Fruit fly (Drosophila melanogaster) whole organism, pupa: ENCODE results near the gene CG2975.

ENCODE experiments used
- CG10348 ChIP-seq: fragments of 200-800 bp; sonication (Bioruptor generic); IDR thresholded peaks from 2 replicates; pipeline ENCODE4 v1.3.6; 2022; ENCODE audit warnings: missing biosample characterization, missing genetic modification characterization
- CG12605 ChIP-seq: fragments of 200-800 bp; sonication (Bioruptor generic); IDR thresholded peaks from 2 replicates; pipeline ENCODE4 v1.3.6; 2022; ENCODE audit warnings: missing biosample characterization, missing genetic modification characterization
- CG13204 ChIP-seq: fragments of 200-800 bp; sonication (Bioruptor generic); optimal IDR thresholded peaks from 2 replicates; lab custom pipeline; 2018; ENCODE audit warnings: missing biosample characterization, mild to moderate bottlenecking, missing genetic modification characterization, moderate library complexity
- CG14655 ChIP-seq: fragments of 200-800 bp; sonication (Bioruptor generic); optimal IDR thresholded peaks from 3 replicates; lab custom pipeline; 2017; ENCODE audit warnings: mild to moderate bottlenecking, missing biosample characterization, missing genetic modification reagents, missing genetic modification characterization
- CG15710 ChIP-seq: fragments of 200-800 bp; sonication (Bioruptor generic); optimal IDR thresholded peaks from 2 replicates; lab custom pipeline; 2018; ENCODE audit warnings: missing biosample characterization, mild to moderate bottlenecking, missing genetic modification characterization, moderate library complexity
- CG17806 ChIP-seq: fragments of 200-800 bp; sonication (Bioruptor generic); optimal IDR thresholded peaks from 2 replicates; lab custom pipeline; 2018; ENCODE audit warnings: missing biosample characterization, mild to moderate bottlenecking, missing genetic modification characterization, moderate library complexity
- CG32121 ChIP-seq: fragments of 200-800 bp; sonication (Bioruptor generic); IDR thresholded peaks from 2 replicates; pipeline ENCODE4 v1.3.6; 2022; ENCODE audit warnings: missing biosample characterization, missing genetic modification characterization
- CG34367 ChIP-seq: fragments of 200-800 bp; sonication (Bioruptor generic); optimal IDR thresholded peaks from 2 replicates; lab custom pipeline; 2018; ENCODE audit warnings: missing biosample characterization, mild to moderate bottlenecking, missing genetic modification characterization
- CG4496 ChIP-seq: fragments of 200-800 bp; sonication (Bioruptor generic); IDR thresholded peaks from 3 replicates; pipeline ENCODE4 v1.3.6; 2022; ENCODE audit warnings: missing biosample characterization, missing genetic modification characterization
- CG8159 ChIP-seq: fragments of 200-800 bp; sonication (Bioruptor generic); optimal IDR thresholded peaks from 3 replicates; lab custom pipeline; 2018; ENCODE audit warnings: missing biosample characterization, mild to moderate bottlenecking, missing genetic modification characterization, moderate library complexity
- CG8301 ChIP-seq: fragments of 200-800 bp; sonication (Bioruptor generic); optimal IDR thresholded peaks from 2 replicates; lab custom pipeline; 2018; ENCODE audit warnings: missing biosample characterization, mild to moderate bottlenecking, missing genetic modification characterization
- CG9948 ChIP-seq: fragments of 200-800 bp; sonication (Bioruptor generic); optimal IDR thresholded peaks from 2 replicates; lab custom pipeline; 2018; ENCODE audit warnings: missing biosample characterization, mild to moderate bottlenecking, missing genetic modification characterization, moderate library complexity
- D1 ChIP-seq: fragments of 200-800 bp; sonication (Bioruptor generic); optimal IDR thresholded peaks from 2 replicates; lab custom pipeline; 2018; ENCODE audit warnings: missing biosample characterization, mild to moderate bottlenecking, missing genetic modification characterization, moderate library complexity
- EcR ChIP-seq: fragments of 200-800 bp; sonication (Bioruptor generic); optimal IDR thresholded peaks from 3 replicates; lab custom pipeline; 2019; ENCODE audit warnings: missing biosample characterization, missing genetic modification characterization, mild to moderate bottlenecking, moderate library complexity, missing genetic modification reagents
- Ets98B ChIP-seq: fragments of 200-800 bp; sonication (Bioruptor generic); IDR thresholded peaks from 2 replicates; pipeline ENCODE4 v1.3.6; 2022; ENCODE audit warnings: missing biosample characterization, missing genetic modification characterization
- Pif1A ChIP-seq: fragments of 200-800 bp; sonication (Bioruptor generic); optimal IDR thresholded peaks from 3 replicates; lab custom pipeline; 2016; ENCODE audit warnings: missing biosample characterization, missing genetic modification characterization
- Pif1B ChIP-seq: fragments of 200-800 bp; sonication (Bioruptor generic); optimal IDR thresholded peaks from 3 replicates; lab custom pipeline; 2016; ENCODE audit warnings: missing biosample characterization, missing genetic modification characterization
- Snoo ChIP-seq: fragments of 200-800 bp; sonication (Bioruptor generic); optimal IDR thresholded peaks from 3 replicates; lab custom pipeline; 2017; ENCODE audit warnings: missing biosample characterization, mild to moderate bottlenecking, missing genetic modification characterization, inconsistent platforms
- fd96Ca ChIP-seq: fragments of 200-800 bp; sonication (Bioruptor generic); IDR thresholded peaks from 3 replicates; pipeline ENCODE4 v1.3.6; 2022; ENCODE audit warnings: missing biosample characterization, missing genetic modification characterization
- gl ChIP-seq: fragments of 200-800 bp; sonication (Bioruptor generic); optimal IDR thresholded peaks from 2 replicates; lab custom pipeline; 2018; ENCODE audit warnings: missing biosample characterization, mild to moderate bottlenecking, missing genetic modification characterization
- rn ChIP-seq: fragments of 200-800 bp; sonication (Bioruptor generic); IDR thresholded peaks from 2 replicates; pipeline ENCODE4 v1.3.6; 2022; ENCODE audit warnings: missing biosample characterization, missing genetic modification characterization

Gene CG2975

dm6 chr2L:2845634-2846033 lies 5.7 kb downstream of the CG2975 start, which contains the start of gene CG18557:
CG18557 (minus strand) TSS chr2L:2845734.
- TF ChIP-seq CG8301 (tag; lab: Kevin White, UChicago) (no peak), CG4496 (GFP tag; lab: Robert Waterston, UW) (no peak), D1 (tag; lab: Kevin White, UChicago) (no peak), Snoo (tag; lab: Kevin White, UChicago) (no peak), Ets98B (GFP tag; lab: Robert Waterston, UW) (no peak), CG34367 (tag; lab: Kevin White, UChicago) (no peak), CG17806 (tag; lab: Kevin White, UChicago) (no peak), EcR (GFP tag; lab: Kevin White, UChicago) (no peak), rn (GFP tag; lab: Robert Waterston, UW) (no peak), Pif1A (no peak), CG8159 (tag; lab: Kevin White, UChicago) (no peak)

- no peak for TF ChIP-seq Snoo (tag; lab: Kevin White, UChicago)
- no peak for TF ChIP-seq fd96Ca (GFP tag; lab: Robert Waterston, UW)
- no peak for TF ChIP-seq CG15710 (tag; lab: Kevin White, UChicago)
- TF ChIP-seq, all 21 proteins: peak for 0
Measured at dm6 chr2L:2847112-2847682, 7.3 kb downstream of the CG2975 start, which contains the start of the genes CG3117 and CG2983. CG3117 (minus strand) TSS chr2L:2847212. CG2983 (plus strand) TSS chr2L:2847632.

dm6 chr2L:2851589-2851988 lies 11.7 kb downstream of the CG2975 start:
- TF ChIP-seq CG32121 (GFP tag; lab: Robert Waterston, UW), result peak; percentile 47; the same call in 1 of the 2 replicates
- TF ChIP-seq Ets98B (GFP tag; lab: Robert Waterston, UW), result peak; percentile 36; the same call in 1 of the 2 replicates
- TF ChIP-seq Pif1B (GFP tag; lab: Kevin White, UChicago), result no peak
- TF ChIP-seq CG12605 (GFP tag; lab: Robert Waterston, UW), result 0 out of 2 replicates have a peak, but pooled peaks have one; percentile 26

dm6 chr2L:2855204-2855768 lies 15.4 kb downstream of the CG2975 start:
- TF ChIP-seq CG8159 (tag; lab: Kevin White, UChicago), result peak; percentile 94
- TF ChIP-seq CG9948, result no peak
- TF ChIP-seq Ets98B (GFP tag; lab: Robert Waterston, UW), result 0 out of 2 replicates have a peak, but pooled peaks have one; percentile 0
- TF ChIP-seq CG4496 (GFP tag; lab: Robert Waterston, UW), result no peak
- TF ChIP-seq CG8301 (tag; lab: Kevin White, UChicago), result no peak
- no peak for TF ChIP-seq D1 (tag; lab: Kevin White, UChicago)
- no peak for TF ChIP-seq CG14655 (GFP tag; lab: Kevin White, UChicago)
- no peak for TF ChIP-seq CG34367 (tag; lab: Kevin White, UChicago)

dm6 chr2L:2855773-2856615 lies 16.1 kb downstream of the CG2975 start, which contains the start of the genes CG3104 and RpS21:
CG3104 (minus strand) TSS chr2L:2855778.
RpS21 (plus strand) TSS chr2L:2856070.
- TF ChIP-seq gl (tag; lab: Kevin White, UChicago) (no peak), CG15710 (tag; lab: Kevin White, UChicago) (peak; percentile 53), CG4496 (GFP tag; lab: Robert Waterston, UW) (peak; percentile 84), fd96Ca (GFP tag; lab: Robert Waterston, UW) (peak; percentile 59; the same call in 2 of the 3 replicates), Ets98B (GFP tag; lab: Robert Waterston, UW) (peak; percentile 60; the same call in 1 of the 2 replicates), CG13204 (GFP tag; lab: Kevin White, UChicago) (peak; percentile 48), Pif1B (GFP tag; lab: Kevin White, UChicago) (peak; percentile 9), CG8159 (tag; lab: Kevin White, UChicago) (no peak), Pif1A (peak; percentile 54), CG8301 (tag; lab: Kevin White, UChicago) (peak; percentile 1), CG9948 (peak; percentile 24), CG32121 (GFP tag; lab: Robert Waterston, UW) (peak; percentile 36; the same call in 1 of the 2 replicates), CG10348 (GFP tag; lab: Robert Waterston, UW) (no peak), rn (GFP tag; lab: Robert Waterston, UW) (peak; percentile 63), CG12605 (GFP tag; lab: Robert Waterston, UW) (peak; percentile 53; the same call in 1 of the 2 replicates), CG14655 (GFP tag; lab: Kevin White, UChicago) (peak; percentile 67), CG17806 (tag; lab: Kevin White, UChicago) (peak; percentile 37), EcR (GFP tag; lab: Kevin White, UChicago) (no peak), CG34367 (tag; lab: Kevin White, UChicago) (peak; percentile 57), D1 (tag; lab: Kevin White, UChicago) (no peak), Snoo (tag; lab: Kevin White, UChicago) (peak; percentile 86)
- TF ChIP-seq, all 21 proteins: peak for 16
